Fruit fly (Drosophila melanogaster): ENCODE results near the gene CG13806.

Gene CG13806

DNA sequence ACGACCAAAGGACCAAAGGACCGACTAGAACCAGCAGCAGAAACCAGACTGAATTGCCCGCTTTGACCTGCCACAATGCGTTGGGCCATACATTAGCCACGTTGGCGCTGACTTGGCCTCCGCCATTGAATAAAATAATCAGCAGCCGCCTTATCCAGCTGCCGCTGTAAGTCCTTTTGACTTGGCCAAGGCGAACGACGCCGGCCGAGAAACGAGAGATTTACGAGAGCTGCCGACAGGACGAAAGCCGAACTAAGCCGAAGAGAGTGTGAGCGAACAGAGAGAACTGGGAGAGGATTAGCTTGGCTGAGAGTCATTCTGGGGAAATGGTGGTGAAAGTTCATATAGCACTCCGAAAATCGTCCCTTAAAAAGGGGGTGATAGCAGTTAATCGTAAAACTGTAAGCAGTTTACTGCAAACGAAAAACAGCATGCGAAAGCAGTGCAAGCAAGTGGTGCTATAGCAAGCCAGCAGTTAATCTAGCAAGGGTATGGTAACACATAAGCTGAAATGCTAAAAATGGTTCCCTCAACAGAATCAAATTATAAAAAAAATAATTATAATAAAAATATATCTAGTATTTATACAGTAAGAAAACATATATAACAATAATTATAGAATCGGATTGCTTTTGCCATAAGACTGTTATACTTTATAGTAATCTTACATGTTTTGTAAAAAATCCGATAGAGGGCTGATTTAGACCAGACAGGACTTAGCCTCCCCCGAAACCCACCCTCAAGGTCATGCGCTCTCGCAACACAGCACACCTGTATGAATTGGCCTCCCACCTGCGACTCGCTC lies 37.6 kb upstream of the CG13806 start (continued):
- TF ChIP-seq pita (GFP tag; optimal IDR thresholded peaks at IDR 0.05) (peak; percentile 17), CHES-1-like (GFP tag; optimal IDR thresholded peaks at IDR 0.05) (no peak), CTCF (GFP tag; optimal IDR thresholded peaks at IDR 0.05) (peak; percentile 85), Oaz (GFP tag; IDR thresholded peaks at IDR 0.05) (no peak), Med (GFP tag) (peak; percentile 33), pho (GFP tag; optimal IDR thresholded peaks at IDR 0.05) (no peak)

DNA sequence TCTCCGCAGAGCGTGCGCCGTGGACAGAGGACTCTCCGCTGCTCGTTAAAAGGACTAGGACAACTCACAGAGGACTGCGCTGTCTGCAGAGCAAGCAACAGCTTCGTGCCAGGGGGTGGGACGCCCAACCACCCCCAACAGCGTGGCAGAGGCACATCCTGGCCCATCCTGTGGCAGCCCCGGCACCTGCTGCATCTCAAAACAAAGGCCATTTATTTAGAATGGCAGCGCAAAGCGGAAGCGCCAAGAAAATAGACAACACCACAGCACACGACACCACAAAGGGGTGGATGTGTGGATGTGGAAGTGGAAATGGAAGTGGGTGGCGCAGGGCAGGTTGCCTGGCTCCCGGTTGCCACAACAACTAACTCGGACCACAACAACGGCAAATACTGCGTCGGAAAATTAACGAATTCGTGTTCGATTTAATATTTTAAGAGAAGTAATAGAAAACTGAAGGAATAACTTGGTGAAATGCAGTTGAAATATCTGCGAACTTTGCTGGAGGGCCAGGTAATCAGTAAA lies 37.0 kb upstream of the CG13806 start, which contains the start of gene Oseg2:
Gene Oseg2 (plus strand): TSS at position 475 of the 525 bp plus-strand sequence.
- TF ChIP-seq CG11560 (tag; IDR thresholded peaks at IDR 0.05) (no peak), Ada2b (GFP tag; IDR thresholded peaks at IDR 0.05) (no peak), kah (GFP tag; optimal IDR thresholded peaks at IDR 0.05) (peak; percentile 37), klu (GFP tag; IDR thresholded peaks at IDR 0.05) (0 out of 2 replicates have a peak, but pooled peaks have one; percentile 29), CG12659 (GFP tag; optimal IDR thresholded peaks at IDR 0.05) (no peak), gsb (GFP tag; IDR thresholded peaks at IDR 0.05) (no peak), Sin3A (optimal IDR thresholded peaks at IDR 0.05) (no peak), slou (GFP tag; optimal IDR thresholded peaks at IDR 0.05) (no peak), Med (GFP tag) (peak; percentile 10), Rfx (GFP tag; IDR thresholded peaks at IDR 0.05) (peak; percentile 17; the same call in 1 of the 2 replicates), seq (GFP tag; IDR thresholded peaks at IDR 0.05) (peak; percentile 82), CG7271 (tag; optimal IDR thresholded peaks at IDR 0.05) (no peak), CG8765 (GFP tag; IDR thresholded peaks at IDR 0.05) (no peak), CG33557 (GFP tag; optimal IDR thresholded peaks at IDR 0.05) (no peak), insv (GFP tag; optimal IDR thresholded peaks at IDR 0.05) (no peak), CG34422 (GFP tag; IDR thresholded peaks at IDR 0.05) (peak; percentile 71; the same call in 1 of the 3 replicates), emc (GFP tag; optimal IDR thresholded peaks at IDR 0.05) (no peak), ase (GFP tag; IDR thresholded peaks at IDR 0.05) (no peak), CG3838 (GFP tag; optimal IDR thresholded peaks at IDR 0.05) (no peak), chinmo (GFP tag; IDR thresholded peaks at IDR 0.05; ENCODE audit: partially characterized antibody) (0 out of 4 replicates have a peak, but pooled peaks have one; percentile 53), ewg (GFP tag; optimal IDR thresholded peaks at IDR 0.05) (peak; percentile 99), Hey (tag; optimal IDR thresholded peaks at IDR 0.05) (peak; percentile 32), HLH4C (GFP tag; IDR thresholded peaks at IDR 0.05; ENCODE audit: partially characterized antibody) (0 out of 3 replicates have a peak, but pooled peaks have one; percentile 9), Adf1 (GFP tag; IDR thresholded peaks at IDR 0.05) (peak; percentile 68; the same call in 1 of the 2 replicates), Trl (optimal IDR thresholded peaks at IDR 0.05) (peak; percentile 4 to 34), Trl (GFP tag; optimal IDR thresholded peaks at IDR 0.05) (no peak), dm (GFP tag; optimal IDR thresholded peaks at IDR 0.05) (no peak), dpn (GFP tag; optimal IDR thresholded peaks at IDR 0.05) (no peak), nerfin-1 (tag; optimal IDR thresholded peaks at IDR 0.05) (peak; percentile 49), CG16779 (GFP tag; IDR thresholded peaks at IDR 0.05) (peak; percentile 36; the same call in 1 of the 2 replicates), sens-2 (GFP tag; IDR thresholded peaks at IDR 0.05) (no peak), CG8290 (GFP tag; optimal IDR thresholded peaks at IDR 0.05) (no peak), CG8290 (tag; optimal IDR thresholded peaks at IDR 0.05) (no peak), pros (GFP tag; optimal IDR thresholded peaks at IDR 0.05) (peak; percentile 56), CG2712 (tag; optimal IDR thresholded peaks at IDR 0.05) (no peak), sima (GFP tag; optimal IDR thresholded peaks at IDR 0.05) (no peak), CG30431 (GFP tag; optimal IDR thresholded peaks at IDR 0.05) (no peak), bbx (GFP tag; IDR thresholded peaks at IDR 0.05; ENCODE audit: partially characterized antibody) (no peak), prd (optimal IDR thresholded peaks at IDR 0.05) (no peak), prd (GFP tag; IDR thresholded peaks at IDR 0.05) (0 out of 3 replicates have a peak, but pooled peaks have one; percentile 10), CG3163 (GFP tag; optimal IDR thresholded peaks at IDR 0.05) (no peak), scrt (GFP tag; optimal IDR thresholded peaks at IDR 0.05) (peak; percentile 100), phol (tag; optimal IDR thresholded peaks at IDR 0.05) (no peak)

All from whole organism, embryonic.